Fruit fly (Drosophila melanogaster) whole organism, embryonic: ENCODE data around the gene CG33269.

Source experiments
- ATbp ChIP-seq: fragments of 200-800 bp; sonication (Bioruptor generic); optimal IDR thresholded peaks from 2 replicates; lab custom pipeline; 2017; ENCODE audit warnings: missing biosample characterization, mild to moderate bottlenecking, missing genetic modification characterization, missing genetic modification reagents
- Bgb ChIP-seq: fragments of 200-800 bp; sonication (Bioruptor generic); IDR thresholded peaks from 2 replicates; pipeline ENCODE4 v1.3.6; 2022; ENCODE audit warnings: missing biosample characterization, missing genetic modification characterization; ENCODE audit not compliant: partially characterized antibody
- CG10267 ChIP-seq: fragments of 200-800 bp; sonication (Bioruptor generic); optimal IDR thresholded peaks from 2 replicates; lab custom pipeline; 2018; ENCODE audit warnings: missing biosample characterization, mild to moderate bottlenecking, missing genetic modification characterization, moderate library complexity
- CG10366 ChIP-seq: fragments of 200-800 bp; sonication (Bioruptor generic); IDR thresholded peaks from 2 replicates; pipeline ENCODE4 v1.3.6; 2022; ENCODE audit warnings: missing biosample characterization, missing genetic modification characterization
- CG10959 ChIP-seq: fragments of 200-800 bp; sonication (Bioruptor generic); IDR thresholded peaks from 2 replicates; pipeline ENCODE4 v1.3.6; 2022; ENCODE audit warnings: missing biosample characterization, missing genetic modification characterization
- CG10979 ChIP-seq: fragments of 200-800 bp; sonication (Bioruptor generic); optimal IDR thresholded peaks from 2 replicates; lab custom pipeline; 2018; ENCODE audit warnings: missing biosample characterization, mild to moderate bottlenecking, missing genetic modification characterization, moderate library complexity
- CG11504 ChIP-seq: fragments of 200-800 bp; sonication (Bioruptor generic); optimal IDR thresholded peaks from 3 replicates; lab custom pipeline; 2019; ENCODE audit warnings: missing biosample characterization, mild to moderate bottlenecking, missing genetic modification characterization, moderate library complexity
- CG11695 ChIP-seq: fragments of 200-800 bp; sonication (Bioruptor generic); IDR thresholded peaks from 3 replicates; pipeline ENCODE4 v1.3.6; 2022; ENCODE audit warnings: missing biosample characterization, missing genetic modification characterization
- CG12104 ChIP-seq: fragments of 200-800 bp; sonication (Bioruptor generic); optimal IDR thresholded peaks from 3 replicates; lab custom pipeline; 2016; ENCODE audit warnings: missing biosample characterization, missing genetic modification characterization
- CG13424 ChIP-seq: fragments of 200-800 bp; sonication (Bioruptor generic); optimal IDR thresholded peaks from 2 replicates; lab custom pipeline; 2019; ENCODE audit warnings: missing biosample characterization, mild to moderate bottlenecking, missing genetic modification characterization, moderate library complexity
- CG13624 ChIP-seq: fragments of 200-800 bp; sonication (Bioruptor generic); optimal IDR thresholded peaks from 2 replicates; lab custom pipeline; 2016; ENCODE audit warnings: missing biosample characterization, missing genetic modification characterization
- CG14050 ChIP-seq: fragments of 200-800 bp; sonication (Bioruptor generic); IDR thresholded peaks from 3 replicates; pipeline ENCODE4 v1.3.6; 2022; ENCODE audit warnings: missing biosample characterization, missing genetic modification characterization
- CG1603 ChIP-seq: fragments of 200-800 bp; sonication (Bioruptor generic); optimal IDR thresholded peaks from 2 replicates; lab custom pipeline; 2019; ENCODE audit warnings: missing biosample characterization, mild to moderate bottlenecking, missing genetic modification characterization, moderate library complexity
- CG17385 ChIP-seq: fragments of 200-800 bp; sonication (Bioruptor generic); optimal IDR thresholded peaks from 3 replicates; lab custom pipeline; 2018; ENCODE audit warnings: missing biosample characterization, mild to moderate bottlenecking, missing genetic modification characterization
- CG2120 ChIP-seq: fragments of 200-800 bp; sonication (Bioruptor generic); optimal IDR thresholded peaks from 3 replicates; lab custom pipeline; 2016; ENCODE audit warnings: missing biosample characterization, missing genetic modification characterization
- CG30403 ChIP-seq: fragments of 200-800 bp; sonication (Bioruptor generic); optimal IDR thresholded peaks from 3 replicates; lab custom pipeline; 2016; ENCODE audit warnings: missing biosample characterization, missing genetic modification characterization
- CG32767 ChIP-seq: fragments of 200-800 bp; sonication (Bioruptor generic); IDR thresholded peaks from 2 replicates; pipeline ENCODE4 v1.3.6; 2022; ENCODE audit warnings: missing biosample characterization, missing genetic modification characterization
- CG7357 ChIP-seq: fragments of 200-800 bp; sonication (Bioruptor generic); IDR thresholded peaks from 3 replicates; pipeline ENCODE4 v1.3.6; 2022; ENCODE audit warnings: missing biosample characterization, missing genetic modification characterization
- CG7556 ChIP-seq: fragments of 200-800 bp; sonication (Bioruptor generic); optimal IDR thresholded peaks from 2 replicates; lab custom pipeline; 2017; ENCODE audit warnings: missing biosample characterization, mild to moderate bottlenecking, missing genetic modification characterization
- CG9727 ChIP-seq: fragments of 200-800 bp; sonication (Bioruptor generic); optimal IDR thresholded peaks from 3 replicates; lab custom pipeline; 2017; ENCODE audit warnings: missing biosample characterization, mild to moderate bottlenecking, missing genetic modification characterization
- D ChIP-seq, 2 experiments: fragments of 200-800 bp in 1 of 2; fragments of >200 bp in 1 of 2; sonication (Bioruptor generic) in 1 of 2; optimal IDR thresholded peaks; 2 replicates in 1 of 2; 3 replicates in 1 of 2; lab custom pipeline; 2017; ENCODE audit warnings: mild to moderate bottlenecking in 1 of 2, missing biosample characterization in 1 of 2, missing genetic modification characterization in 1 of 2, missing genetic modification reagents in 1 of 2
- Deaf1 ChIP-seq: fragments of 200-800 bp; optimal IDR thresholded peaks from 3 replicates; lab custom pipeline; 2019; ENCODE audit warnings: missing biosample characterization, mild to moderate bottlenecking, missing genetic modification characterization, moderate library complexity
- Dfd ChIP-seq, 2 experiments: fragments of >200 bp; optimal IDR thresholded peaks; 2 replicates each; lab custom pipeline; 2017; ENCODE audit warnings: missing biosample characterization in 2 of 2, missing genetic modification characterization in 2 of 2
- Doc2 ChIP-seq: fragments of 200-800 bp; sonication (Bioruptor generic); IDR thresholded peaks from 2 replicates; pipeline ENCODE4 v1.3.6; 2022; ENCODE audit warnings: missing biosample characterization, missing genetic modification characterization
- HLH3B ChIP-seq: fragments of 200-800 bp; sonication (Bioruptor generic); IDR thresholded peaks from 2 replicates; pipeline ENCODE4 v1.3.6; 2022; ENCODE audit warnings: missing biosample characterization, missing genetic modification characterization
- Six4 ChIP-seq: fragments of 200-800 bp; sonication (Bioruptor generic); optimal IDR thresholded peaks from 2 replicates; lab custom pipeline; 2016; ENCODE audit warnings: missing biosample characterization, missing genetic modification characterization
- Sox100B ChIP-seq: fragments of 200-800 bp; sonication (Bioruptor generic); optimal IDR thresholded peaks from 3 replicates; lab custom pipeline; 2018; ENCODE audit warnings: missing biosample characterization, mild to moderate bottlenecking, missing genetic modification characterization
- Spps ChIP-seq: fragments of 200-800 bp; sonication (Bioruptor generic); optimal IDR thresholded peaks from 2 replicates; lab custom pipeline; 2018; ENCODE audit warnings: missing biosample characterization, mild to moderate bottlenecking, missing genetic modification characterization
- Sry-β ChIP-seq: fragments of 200-800 bp; sonication (Bioruptor generic); optimal IDR thresholded peaks from 2 replicates; lab custom pipeline; 2018; ENCODE audit warnings: missing biosample characterization, mild to moderate bottlenecking, missing genetic modification characterization, moderate library complexity
- Vsx1 ChIP-seq: fragments of 200-800 bp; sonication (Bioruptor generic); optimal IDR thresholded peaks from 2 replicates; lab custom pipeline; 2017; ENCODE audit warnings: missing biosample characterization, mild to moderate bottlenecking, missing genetic modification characterization, missing genetic modification reagents
- ab ChIP-seq: fragments of 200-800 bp; sonication (Bioruptor generic); optimal IDR thresholded peaks from 2 replicates; lab custom pipeline; 2016; ENCODE audit warnings: missing biosample characterization, missing genetic modification characterization
- abd-A ChIP-seq: fragments of 200-800 bp; sonication (Bioruptor generic); optimal IDR thresholded peaks from 3 replicates; lab custom pipeline; 2019; ENCODE audit warnings: missing biosample characterization, mild to moderate bottlenecking, missing genetic modification characterization, moderate library complexity
- chif ChIP-seq, 2 experiments: fragments of 200-800 bp; sonication (Bioruptor generic); optimal IDR thresholded peaks; 3 replicates each; lab custom pipeline; 2016; ENCODE audit warnings: missing biosample characterization in 2 of 2, missing genetic modification characterization in 2 of 2
- crp ChIP-seq, 2 experiments: fragments of 200-800 bp; sonication (Bioruptor generic); optimal IDR thresholded peaks; 2 replicates in 1 of 2; 3 replicates in 1 of 2; lab custom pipeline; 2017; ENCODE audit warnings: missing biosample characterization in 2 of 2, missing genetic modification characterization in 2 of 2, mild to moderate bottlenecking in 1 of 2, moderate library complexity in 1 of 2
- eyg ChIP-seq: fragments of 200-800 bp; sonication (Bioruptor generic); optimal IDR thresholded peaks from 3 replicates; lab custom pipeline; 2016; ENCODE audit warnings: missing biosample characterization, missing genetic modification characterization
- klu ChIP-seq: fragments of 200-800 bp; sonication (Bioruptor generic); IDR thresholded peaks from 2 replicates; pipeline ENCODE4 v1.3.6; 2022; ENCODE audit warnings: missing biosample characterization, missing genetic modification characterization
- kni ChIP-seq: fragments of 200-800 bp; sonication (Bioruptor generic); optimal IDR thresholded peaks from 3 replicates; lab custom pipeline; 2017; ENCODE audit warnings: mild to moderate bottlenecking, missing biosample characterization, missing genetic modification reagents, missing genetic modification characterization
- lola ChIP-seq, 3 experiments: fragments of >200 bp in 2 of 3; fragments of 200-800 bp in 1 of 3; sonication (Bioruptor generic) in 1 of 3; optimal IDR thresholded peaks; 2 replicates each; lab custom pipeline; 2017 to 2019; ENCODE audit warnings: missing biosample characterization in 3 of 3, missing genetic modification characterization in 3 of 3, mild to moderate bottlenecking in 1 of 3, moderate library complexity in 1 of 3
- mld ChIP-seq: fragments of 200-800 bp; sonication (Bioruptor generic); IDR thresholded peaks from 3 replicates; pipeline ENCODE4 v1.3.6; 2022; ENCODE audit warnings: missing biosample characterization, missing genetic modification characterization; ENCODE audit not compliant: partially characterized antibody
- nau ChIP-seq: fragments of 200-800 bp; sonication (Bioruptor generic); optimal IDR thresholded peaks from 3 replicates; lab custom pipeline; 2017; ENCODE audit warnings: missing biosample characterization, mild to moderate bottlenecking, missing genetic modification characterization, missing genetic modification reagents
- nerfin-1 ChIP-seq: fragments of 200-800 bp; sonication (Bioruptor generic); optimal IDR thresholded peaks from 3 replicates; lab custom pipeline; 2019; ENCODE audit warnings: missing biosample characterization, mild to moderate bottlenecking, missing genetic modification characterization, moderate library complexity
- pzg ChIP-seq: fragments of 200-800 bp; sonication (Bioruptor generic); optimal IDR thresholded peaks from 3 replicates; lab custom pipeline; 2018; ENCODE audit warnings: missing biosample characterization, mild to moderate bottlenecking, missing genetic modification characterization, moderate library complexity
- rib ChIP-seq: fragments of 200-800 bp; sonication (Bioruptor generic); IDR thresholded peaks from 2 replicates; pipeline ENCODE4 v1.3.6; 2022; ENCODE audit warnings: missing biosample characterization, missing genetic modification characterization
- sd ChIP-seq: fragments of 200-800 bp; sonication (Bioruptor generic); optimal IDR thresholded peaks from 3 replicates; lab custom pipeline; 2018; ENCODE audit warnings: missing biosample characterization, mild to moderate bottlenecking, missing genetic modification characterization, moderate library complexity
- ttk ChIP-seq: fragments of 200-800 bp; sonication (Bioruptor generic); IDR thresholded peaks from 2 replicates; pipeline ENCODE4 v2.1.2; 2022; ENCODE audit warnings: missing biosample characterization, missing genetic modification characterization
- tx ChIP-seq: fragments of 200-800 bp; sonication (Bioruptor generic); optimal IDR thresholded peaks from 2 replicates; lab custom pipeline; 2016; ENCODE audit warnings: missing biosample characterization, missing genetic modification characterization

The CG33269 gene

DNA sequence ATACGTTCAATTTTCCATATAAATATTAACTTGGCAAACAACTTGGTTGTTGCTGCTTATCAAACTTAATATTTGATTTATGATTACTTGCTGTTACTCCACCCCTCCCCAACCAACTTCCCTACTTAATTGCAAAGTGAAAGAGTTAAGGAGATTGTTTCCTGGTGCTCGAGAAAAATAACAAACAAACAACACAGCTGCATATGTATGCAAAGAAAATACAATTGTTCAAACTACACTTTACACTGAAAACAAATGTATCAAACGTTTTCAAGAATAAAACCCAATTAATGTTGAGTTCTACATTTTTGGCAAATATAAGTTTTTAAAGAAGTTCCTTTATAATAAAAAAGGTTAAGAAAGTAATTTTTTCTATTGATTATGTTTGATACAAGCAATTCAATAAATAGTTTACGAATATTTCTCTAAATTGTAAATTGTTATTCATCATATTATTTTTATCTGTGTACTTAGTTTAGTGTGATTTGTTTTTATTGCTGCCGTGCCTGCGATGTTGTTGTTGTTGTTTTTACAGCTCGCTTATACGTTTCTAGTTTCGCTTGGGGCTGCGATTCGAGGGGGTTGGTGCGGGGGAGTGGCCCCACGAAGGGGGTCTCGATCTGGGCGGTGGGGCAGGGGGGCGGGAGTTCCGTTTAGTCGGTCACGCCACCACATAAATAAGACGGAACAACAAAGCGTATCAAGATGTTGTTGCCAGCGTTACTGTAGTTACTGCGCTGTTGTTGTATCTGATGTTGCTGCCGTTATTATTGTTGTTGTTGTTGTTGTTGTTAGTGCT is 26.1 kb downstream of the CG33269 start (continued):
- TF ChIP-seq chif (GFP tag; optimal IDR thresholded peaks at IDR 0.05; lab: Kevin White, UChicago) (peak; percentile 51 to 62), nau (peak; percentile 4), CG10959 (no peak), tx (peak; percentile 16), CG7357 (GFP tag; lab: Robert Waterston, UW) (0 out of 3 replicates have a peak, but pooled peaks have one; percentile 30), CG32767 (peak; percentile 25; the same call in 1 of the 2 replicates), Vsx1 (GFP tag; lab: Kevin White, UChicago) (peak; percentile 11), kni (GFP tag; lab: Kevin White, UChicago) (peak; percentile 11), klu (GFP tag; lab: Robert Waterston, UW) (peak; percentile 36; the same call in 1 of the 2 replicates), CG11695 (GFP tag; lab: Robert Waterston, UW) (peak; percentile 80), ab (GFP tag; lab: Kevin White, UChicago) (no peak), CG1603 (peak; percentile 50), Six4 (GFP tag; lab: Kevin White, UChicago) (peak; percentile 65), CG10366 (GFP tag; lab: Robert Waterston, UW) (no peak; the same call in 1 of the 2 replicates), eyg (GFP tag; lab: Kevin White, UChicago) (no peak), Doc2 (GFP tag; lab: Robert Waterston, UW) (no peak), CG9727 (peak; percentile 84), abd-A (tag; lab: Kevin White, UChicago) (peak; percentile 91), CG11504 (peak; percentile 85), CG30403 (peak; percentile 76), CG10267 (tag; lab: Kevin White, UChicago) (peak; percentile 79), Sox100B (GFP tag; lab: Kevin White, UChicago) (peak; percentile 79), Bgb (GFP tag; lab: Robert Waterston, UW) (peak; percentile 51; the same call in 1 of the 2 replicates), Spps (tag; lab: Kevin White, UChicago) (peak; percentile 46), CG13424 (tag; lab: Kevin White, UChicago) (peak; percentile 84), CG12104 (GFP tag; lab: Kevin White, UChicago) (peak; percentile 60), mld (GFP tag; lab: Robert Waterston, UW) (no peak), sd (tag; lab: Kevin White, UChicago) (peak; percentile 45), CG13624 (GFP tag; lab: Kevin White, UChicago) (peak; percentile 53), CG7556 (GFP tag; lab: Kevin White, UChicago) (peak; percentile 84), Dfd (GFP tag; optimal IDR thresholded peaks at IDR 0.05; lab: Kevin White, UChicago) (peak in 1 of 2 experiments; percentile 77), crp (GFP tag; optimal IDR thresholded peaks at IDR 0.05; lab: Kevin White, UChicago) (peak in 1 of 2 experiments; percentile 0), CG10979 (peak; percentile 90), nerfin-1 (tag; lab: Kevin White, UChicago) (peak; percentile 77), Deaf1 (peak; percentile 66), ttk (GFP tag; lab: Robert Waterston, UW) (peak; percentile 46; the same call in 1 of the 2 replicates), pzg (GFP tag; lab: Kevin White, UChicago) (no peak), Sry-β (GFP tag; lab: Kevin White, UChicago) (peak; percentile 11), rib (peak; percentile 55; the same call in 1 of the 2 replicates), HLH3B (peak; percentile 38; the same call in 1 of the 2 replicates), CG2120 (GFP tag; lab: Kevin White, UChicago) (peak; percentile 70), CG14050 (GFP tag; lab: Robert Waterston, UW) (0 out of 3 replicates have a peak, but pooled peaks have one; percentile 29), ATbp (GFP tag; lab: Kevin White, UChicago) (peak; percentile 38), D (optimal IDR thresholded peaks at IDR 0.05; lab: Kevin White, UChicago) (no peak), D (GFP tag; optimal IDR thresholded peaks at IDR 0.05; lab: Kevin White, UChicago) (peak; percentile 71), lola (GFP tag; optimal IDR thresholded peaks at IDR 0.05; lab: Kevin White, UChicago) (peak in 1 of 3 experiments; percentile 85), CG17385 (GFP tag; lab: Kevin White, UChicago) (peak; percentile 69)
